Fruit fly (Drosophila melanogaster) whole organism, pupa: ENCODE data around the gene mEFTs.

ENCODE experiments used
- CG10348 ChIP-seq: fragments of 200-800 bp; sonication (Bioruptor generic); IDR thresholded peaks from 2 replicates; pipeline ENCODE4 v1.3.6; 2022; ENCODE audit warnings: missing biosample characterization, missing genetic modification characterization
- CG12605 ChIP-seq: fragments of 200-800 bp; sonication (Bioruptor generic); IDR thresholded peaks from 2 replicates; pipeline ENCODE4 v1.3.6; 2022; ENCODE audit warnings: missing biosample characterization, missing genetic modification characterization
- CG13204 ChIP-seq: fragments of 200-800 bp; sonication (Bioruptor generic); optimal IDR thresholded peaks from 2 replicates; lab custom pipeline; 2018; ENCODE audit warnings: missing biosample characterization, mild to moderate bottlenecking, missing genetic modification characterization, moderate library complexity
- CG14655 ChIP-seq: fragments of 200-800 bp; sonication (Bioruptor generic); optimal IDR thresholded peaks from 3 replicates; lab custom pipeline; 2017; ENCODE audit warnings: mild to moderate bottlenecking, missing biosample characterization, missing genetic modification reagents, missing genetic modification characterization
- CG15710 ChIP-seq: fragments of 200-800 bp; sonication (Bioruptor generic); optimal IDR thresholded peaks from 2 replicates; lab custom pipeline; 2018; ENCODE audit warnings: missing biosample characterization, mild to moderate bottlenecking, missing genetic modification characterization, moderate library complexity
- CG17806 ChIP-seq: fragments of 200-800 bp; sonication (Bioruptor generic); optimal IDR thresholded peaks from 2 replicates; lab custom pipeline; 2018; ENCODE audit warnings: missing biosample characterization, mild to moderate bottlenecking, missing genetic modification characterization, moderate library complexity
- CG32121 ChIP-seq: fragments of 200-800 bp; sonication (Bioruptor generic); IDR thresholded peaks from 2 replicates; pipeline ENCODE4 v1.3.6; 2022; ENCODE audit warnings: missing biosample characterization, missing genetic modification characterization
- CG34367 ChIP-seq: fragments of 200-800 bp; sonication (Bioruptor generic); optimal IDR thresholded peaks from 2 replicates; lab custom pipeline; 2018; ENCODE audit warnings: missing biosample characterization, mild to moderate bottlenecking, missing genetic modification characterization
- CG4496 ChIP-seq: fragments of 200-800 bp; sonication (Bioruptor generic); IDR thresholded peaks from 3 replicates; pipeline ENCODE4 v1.3.6; 2022; ENCODE audit warnings: missing biosample characterization, missing genetic modification characterization
- CG8159 ChIP-seq: fragments of 200-800 bp; sonication (Bioruptor generic); optimal IDR thresholded peaks from 3 replicates; lab custom pipeline; 2018; ENCODE audit warnings: missing biosample characterization, mild to moderate bottlenecking, missing genetic modification characterization, moderate library complexity
- CG8301 ChIP-seq: fragments of 200-800 bp; sonication (Bioruptor generic); optimal IDR thresholded peaks from 2 replicates; lab custom pipeline; 2018; ENCODE audit warnings: missing biosample characterization, mild to moderate bottlenecking, missing genetic modification characterization
- CG9948 ChIP-seq: fragments of 200-800 bp; sonication (Bioruptor generic); optimal IDR thresholded peaks from 2 replicates; lab custom pipeline; 2018; ENCODE audit warnings: missing biosample characterization, mild to moderate bottlenecking, missing genetic modification characterization, moderate library complexity
- D1 ChIP-seq: fragments of 200-800 bp; sonication (Bioruptor generic); optimal IDR thresholded peaks from 2 replicates; lab custom pipeline; 2018; ENCODE audit warnings: missing biosample characterization, mild to moderate bottlenecking, missing genetic modification characterization, moderate library complexity
- EcR ChIP-seq: fragments of 200-800 bp; sonication (Bioruptor generic); optimal IDR thresholded peaks from 3 replicates; lab custom pipeline; 2019; ENCODE audit warnings: missing biosample characterization, missing genetic modification characterization, mild to moderate bottlenecking, moderate library complexity, missing genetic modification reagents
- Ets98B ChIP-seq: fragments of 200-800 bp; sonication (Bioruptor generic); IDR thresholded peaks from 2 replicates; pipeline ENCODE4 v1.3.6; 2022; ENCODE audit warnings: missing biosample characterization, missing genetic modification characterization
- Pif1A ChIP-seq: fragments of 200-800 bp; sonication (Bioruptor generic); optimal IDR thresholded peaks from 3 replicates; lab custom pipeline; 2016; ENCODE audit warnings: missing biosample characterization, missing genetic modification characterization
- Pif1B ChIP-seq: fragments of 200-800 bp; sonication (Bioruptor generic); optimal IDR thresholded peaks from 3 replicates; lab custom pipeline; 2016; ENCODE audit warnings: missing biosample characterization, missing genetic modification characterization
- Snoo ChIP-seq: fragments of 200-800 bp; sonication (Bioruptor generic); optimal IDR thresholded peaks from 3 replicates; lab custom pipeline; 2017; ENCODE audit warnings: missing biosample characterization, mild to moderate bottlenecking, missing genetic modification characterization, inconsistent platforms
- fd96Ca ChIP-seq: fragments of 200-800 bp; sonication (Bioruptor generic); IDR thresholded peaks from 3 replicates; pipeline ENCODE4 v1.3.6; 2022; ENCODE audit warnings: missing biosample characterization, missing genetic modification characterization
- gl ChIP-seq: fragments of 200-800 bp; sonication (Bioruptor generic); optimal IDR thresholded peaks from 2 replicates; lab custom pipeline; 2018; ENCODE audit warnings: missing biosample characterization, mild to moderate bottlenecking, missing genetic modification characterization
- rn ChIP-seq: fragments of 200-800 bp; sonication (Bioruptor generic); IDR thresholded peaks from 2 replicates; pipeline ENCODE4 v1.3.6; 2022; ENCODE audit warnings: missing biosample characterization, missing genetic modification characterization

The mEFTs gene

dm6 chr2L:17500946-17501451 lies at the start of gene mEFTs, which contains the start of gene Dhc36C:
Gene mEFTs, minus strand, starts transcription at chr2L:17501106.
Gene Dhc36C, plus strand, starts transcription at chr2L:17501401.
- TF ChIP-seq D1, result no peak
- no peak for TF ChIP-seq rn
- TF ChIP-seq CG12605 (GFP tag; lab: Robert Waterston, UW), result no peak
- TF ChIP-seq Ets98B (GFP tag; lab: Robert Waterston, UW), result no peak
- TF ChIP-seq CG34367 (tag; lab: Kevin White, UChicago), result no peak
- no peak for TF ChIP-seq CG17806 (tag; lab: Kevin White, UChicago)
- TF ChIP-seq CG32121 (GFP tag; lab: Robert Waterston, UW), result no peak
- no peak for TF ChIP-seq CG4496 (GFP tag; lab: Robert Waterston, UW)
- no peak for TF ChIP-seq gl (tag; lab: Kevin White, UChicago)
- no peak for TF ChIP-seq EcR (GFP tag; lab: Kevin White, UChicago)

dm6 chr2L:17542661-17543278 lies 41.9 kb upstream of the mEFTs start:
- no peak for TF ChIP-seq CG17806 (tag; lab: Kevin White, UChicago)
- TF ChIP-seq CG10348 (GFP tag; lab: Robert Waterston, UW), result no peak
- no peak for TF ChIP-seq CG13204 (GFP tag; lab: Kevin White, UChicago)
- TF ChIP-seq, all 21 proteins: peak for 0

- TF ChIP-seq CG9948 (tag; lab: Kevin White, UChicago) (no peak), Ets98B (GFP tag; lab: Robert Waterston, UW) (no peak), CG10348 (GFP tag; lab: Robert Waterston, UW) (no peak), CG8301 (tag; lab: Kevin White, UChicago) (no peak), CG34367 (tag; lab: Kevin White, UChicago) (no peak), D1 (no peak), fd96Ca (no peak), CG14655 (GFP tag; lab: Kevin White, UChicago) (no peak)
Measured at dm6 chr2L:17541106-17541505, 40.2 kb upstream of the mEFTs start.

dm6 chr2L:17533794-17534193 lies 32.9 kb upstream of the mEFTs start:
- no peak for TF ChIP-seq gl (tag; lab: Kevin White, UChicago)
- no peak for TF ChIP-seq CG17806 (tag; lab: Kevin White, UChicago)
- no peak for TF ChIP-seq Pif1A (GFP tag; lab: Kevin White, UChicago)
- TF ChIP-seq CG12605 (GFP tag; lab: Robert Waterston, UW), result no peak
- no peak for TF ChIP-seq CG9948 (tag; lab: Kevin White, UChicago)
- TF ChIP-seq D1, result no peak
- TF ChIP-seq CG14655 (GFP tag; lab: Kevin White, UChicago), result no peak

- no peak for TF ChIP-seq gl (tag; lab: Kevin White, UChicago)
- no peak for TF ChIP-seq CG13204 (GFP tag; lab: Kevin White, UChicago)
- no peak for TF ChIP-seq CG17806 (tag; lab: Kevin White, UChicago)
- no peak for TF ChIP-seq Pif1A (GFP tag; lab: Kevin White, UChicago)
- no peak for TF ChIP-seq CG14655 (GFP tag; lab: Kevin White, UChicago)
- TF ChIP-seq Ets98B (GFP tag; lab: Robert Waterston, UW), result no peak
- no peak for TF ChIP-seq CG15710
- TF ChIP-seq CG8301 (tag; lab: Kevin White, UChicago), result no peak
- no peak for TF ChIP-seq Snoo
- no peak for TF ChIP-seq CG32121 (GFP tag; lab: Robert Waterston, UW)
- TF ChIP-seq CG9948 (tag; lab: Kevin White, UChicago), result no peak
Measured at dm6 chr2L:17532134-17532533, 31.2 kb upstream of the mEFTs start, which contains the start of gene CG15145. Gene CG15145, minus strand, starts transcription at chr2L:17532234.

- TF ChIP-seq gl (tag; lab: Kevin White, UChicago), result no peak
Measured at dm6 chr2L:17529022-17529421, 28.1 kb upstream of the mEFTs start, which contains the start of gene CG15144. Gene CG15144, minus strand, starts transcription at chr2L:17529122.

- no peak for TF ChIP-seq gl (tag; lab: Kevin White, UChicago)
- no peak for TF ChIP-seq Ets98B (GFP tag; lab: Robert Waterston, UW)
- TF ChIP-seq CG12605 (GFP tag; lab: Robert Waterston, UW), result no peak
- TF ChIP-seq CG34367 (tag; lab: Kevin White, UChicago), result no peak
- TF ChIP-seq CG9948 (tag; lab: Kevin White, UChicago), result no peak
- TF ChIP-seq CG13204 (GFP tag; lab: Kevin White, UChicago), result no peak
- no peak for TF ChIP-seq CG17806 (tag; lab: Kevin White, UChicago)
- TF ChIP-seq rn, result no peak
- TF ChIP-seq Pif1A (GFP tag; lab: Kevin White, UChicago), result no peak
- TF ChIP-seq Pif1B (GFP tag; lab: Kevin White, UChicago), result no peak
- no peak for TF ChIP-seq CG10348 (GFP tag; lab: Robert Waterston, UW)
- no peak for TF ChIP-seq CG8301 (tag; lab: Kevin White, UChicago)
- no peak for TF ChIP-seq EcR (GFP tag; lab: Kevin White, UChicago)
- no peak for TF ChIP-seq CG15710
- no peak for TF ChIP-seq CG8159 (tag; lab: Kevin White, UChicago)
Measured at dm6 chr2L:17524449-17524848, 23.5 kb upstream of the mEFTs start, which contains the start of gene CG15143. Gene CG15143, minus strand, starts transcription at chr2L:17524549.
